Fruit fly (Drosophila melanogaster): ENCODE results near the gene CG12522.

CG12522 gene

dm6 chr3L:11123088-11123487, 15.1 kb downstream of the CG12522 start, which contains the start of the genes Ufd1 and NaPi-III:
Ufd1 (minus strand) TSS chr3L:11123216.
NaPi-III (plus strand) TSS chr3L:11123348.
- TF ChIP-seq woc (GFP tag; optimal IDR thresholded peaks at IDR 0.05) (no peak), dl (GFP tag; optimal IDR thresholded peaks at IDR 0.05; ENCODE audit: insufficient read depth in 1 of 2, partially characterized antibody in 2 of 2) (no peak), Sp1 (GFP tag; optimal IDR thresholded peaks at IDR 0.05) (peak; percentile 36), pan (optimal IDR thresholded peaks at IDR 0.05) (no peak), foxo (GFP tag; optimal IDR thresholded peaks at IDR 0.05) (peak in 1 of 2 experiments; percentile 30), Myc (optimal IDR thresholded peaks at IDR 0.05) (peak; percentile 74), sv (GFP tag; optimal IDR thresholded peaks at IDR 0.05) (no peak), jim (GFP tag; optimal IDR thresholded peaks at IDR 0.05) (peak; percentile 81), Dfd (GFP tag; optimal IDR thresholded peaks at IDR 0.05) (no peak), OdsH (GFP tag; optimal IDR thresholded peaks at IDR 0.05) (no peak), HLH106 (tag; optimal IDR thresholded peaks at IDR 0.05) (peak; percentile 21), lola (GFP tag; optimal IDR thresholded peaks at IDR 0.05) (no peak), brk (GFP tag; optimal IDR thresholded peaks at IDR 0.05) (no peak), Abd-B (GFP tag; optimal IDR thresholded peaks at IDR 0.05) (no peak), Rel (GFP tag; optimal IDR thresholded peaks at IDR 0.05) (no peak), Rel (tag; optimal IDR thresholded peaks at IDR 0.05) (peak; percentile 59), psq (GFP tag; optimal IDR thresholded peaks at IDR 0.05) (no peak), Jra (GFP tag; optimal IDR thresholded peaks at IDR 0.05) (peak; percentile 51), Hr83 (GFP tag; optimal IDR thresholded peaks at IDR 0.05; ENCODE audit: poor library complexity, severe bottlenecking) (peak; percentile 62), h (GFP tag; optimal IDR thresholded peaks at IDR 0.05) (peak; percentile 43), Vsx2 (GFP tag; optimal IDR thresholded peaks at IDR 0.05; ENCODE audit: partially characterized antibody) (no peak), rgr (GFP tag; optimal IDR thresholded peaks at IDR 0.05) (peak; percentile 29)

dm6 chr3L:11123598-11124284, 15.7 kb downstream of the CG12522 start:
- TF ChIP-seq tai (GFP tag; optimal IDR thresholded peaks at IDR 0.05) (no peak), Sp1 (GFP tag; optimal IDR thresholded peaks at IDR 0.05) (no peak), usp (GFP tag; optimal IDR thresholded peaks at IDR 0.05) (no peak), Dfd (GFP tag; optimal IDR thresholded peaks at IDR 0.05) (no peak), dmrt93B (GFP tag; optimal IDR thresholded peaks at IDR 0.05) (no peak), CrebA (GFP tag; optimal IDR thresholded peaks at IDR 0.05; ENCODE audit: borderline replicate concordance) (no peak), Dif (GFP tag; optimal IDR thresholded peaks at IDR 0.05; ENCODE audit: partially characterized antibody) (peak; percentile 42), CG9705 (GFP tag; optimal IDR thresholded peaks at IDR 0.05) (no peak), psq (GFP tag; optimal IDR thresholded peaks at IDR 0.05) (peak; percentile 45), HLH106 (tag; optimal IDR thresholded peaks at IDR 0.05) (no peak), Myc (optimal IDR thresholded peaks at IDR 0.05) (peak; percentile 43), sv (GFP tag; optimal IDR thresholded peaks at IDR 0.05) (no peak), brk (GFP tag; optimal IDR thresholded peaks at IDR 0.05) (no peak), jim (GFP tag; optimal IDR thresholded peaks at IDR 0.05) (no peak), sage (GFP tag; optimal IDR thresholded peaks at IDR 0.05) (no peak), Vsx2 (GFP tag; optimal IDR thresholded peaks at IDR 0.05; ENCODE audit: partially characterized antibody) (no peak), dl (GFP tag; optimal IDR thresholded peaks at IDR 0.05; ENCODE audit: insufficient read depth in 1 of 2, partially characterized antibody in 2 of 2) (peak in 1 of 2 experiments; percentile 48), ey (GFP tag; optimal IDR thresholded peaks at IDR 0.05) (no peak), Hr78 (GFP tag; optimal IDR thresholded peaks at IDR 0.05) (no peak), Rel (GFP tag; optimal IDR thresholded peaks at IDR 0.05) (no peak), Rel (tag; optimal IDR thresholded peaks at IDR 0.05) (peak; percentile 3), Hr83 (GFP tag; optimal IDR thresholded peaks at IDR 0.05; ENCODE audit: poor library complexity, severe bottlenecking) (no peak)

- TF ChIP-seq OdsH (GFP tag; optimal IDR thresholded peaks at IDR 0.05) (no peak), Dfd (GFP tag; optimal IDR thresholded peaks at IDR 0.05) (no peak)
Measured at dm6 chr3L:11124439-11124838, 16.4 kb downstream of the CG12522 start.

dm6 chr3L:11124841-11125240, 16.8 kb downstream of the CG12522 start:
- no peak for TF ChIP-seq Mio (GFP tag; optimal IDR thresholded peaks at IDR 0.05)
- no peak for TF ChIP-seq sv (GFP tag; optimal IDR thresholded peaks at IDR 0.05)
- TF ChIP-seq Dfd (GFP tag; optimal IDR thresholded peaks at IDR 0.05) = no peak
- TF ChIP-seq rgr (GFP tag; optimal IDR thresholded peaks at IDR 0.05) = no peak
- no peak for TF ChIP-seq GATAd (GFP tag; optimal IDR thresholded peaks at IDR 0.05)
- TF ChIP-seq brk (GFP tag; optimal IDR thresholded peaks at IDR 0.05) = no peak
- TF ChIP-seq usp (GFP tag; optimal IDR thresholded peaks at IDR 0.05) = no peak
- TF ChIP-seq psq (GFP tag; optimal IDR thresholded peaks at IDR 0.05) = no peak
- TF ChIP-seq Myc (optimal IDR thresholded peaks at IDR 0.05) = no peak
- no peak for TF ChIP-seq sage (GFP tag; optimal IDR thresholded peaks at IDR 0.05)

All from whole organism, wandering third instar larva.